Worm (Caenorhabditis elegans): ENCODE data around the gene nrf-6.

- TF ChIP-seq ztf-29 (GFP tag; IDR thresholded peaks at IDR 0.05), result no peak
- TF ChIP-seq tab-1 (GFP tag; IDR thresholded peaks at IDR 0.05), result no peak
- TF ChIP-seq ztf-23 (GFP tag; IDR thresholded peaks at IDR 0.05), result no peak
Measured at ce11 chrII:8020580-8021044, 11.9 kb downstream of the nrf-6 start.
